Fruit fly (Drosophila melanogaster): ENCODE results near the gene CG2930.

CG2930 gene

dm6 chrX:3866104-3866503 lies 2.7 kb upstream of the CG2930 start:
- no peak for TF ChIP-seq CG34367 (tag; optimal IDR thresholded peaks at IDR 0.05)
- peak; percentile 2 for TF ChIP-seq CG8159 (tag; optimal IDR thresholded peaks at IDR 0.05)
- TF ChIP-seq CG17806 (tag; optimal IDR thresholded peaks at IDR 0.05): no peak
- peak; percentile 39 for TF ChIP-seq gl (tag; optimal IDR thresholded peaks at IDR 0.05)

dm6 chrX:3866844-3867457 lies 1.8 kb upstream of the CG2930 start:
- no peak for TF ChIP-seq rn (GFP tag; IDR thresholded peaks at IDR 0.05)
- TF ChIP-seq CG13204 (GFP tag; optimal IDR thresholded peaks at IDR 0.05): no peak
- no peak for TF ChIP-seq CG10348 (GFP tag; IDR thresholded peaks at IDR 0.05)
- TF ChIP-seq CG8301 (tag; optimal IDR thresholded peaks at IDR 0.05): peak; percentile 66
- peak; percentile 43 for TF ChIP-seq CG9948 (tag; optimal IDR thresholded peaks at IDR 0.05)
- TF ChIP-seq CG15710 (tag; optimal IDR thresholded peaks at IDR 0.05): peak; percentile 62
- peak; percentile 8 for TF ChIP-seq Pif1B (GFP tag; optimal IDR thresholded peaks at IDR 0.05)
- TF ChIP-seq Snoo (tag; optimal IDR thresholded peaks at IDR 0.05): no peak
- TF ChIP-seq EcR (GFP tag; optimal IDR thresholded peaks at IDR 0.05): no peak
- TF ChIP-seq CG34367 (tag; optimal IDR thresholded peaks at IDR 0.05): peak; percentile 55
- no peak for TF ChIP-seq fd96Ca (GFP tag; IDR thresholded peaks at IDR 0.05)
- TF ChIP-seq CG14655 (GFP tag; optimal IDR thresholded peaks at IDR 0.05): peak; percentile 68
- TF ChIP-seq CG8159 (tag; optimal IDR thresholded peaks at IDR 0.05): peak; percentile 76
- no peak for TF ChIP-seq Ets98B (GFP tag; IDR thresholded peaks at IDR 0.05)
- peak; percentile 45 for TF ChIP-seq Pif1A (GFP tag; optimal IDR thresholded peaks at IDR 0.05)
- no peak for TF ChIP-seq CG12605 (GFP tag; IDR thresholded peaks at IDR 0.05)
- TF ChIP-seq CG17806 (tag; optimal IDR thresholded peaks at IDR 0.05): peak; percentile 53
- no peak for TF ChIP-seq D1 (tag; optimal IDR thresholded peaks at IDR 0.05)

dm6 chrX:3867782-3868181 lies 991 bp upstream of the CG2930 start:
- TF ChIP-seq CG17806 (tag; optimal IDR thresholded peaks at IDR 0.05) (no peak), CG9948 (tag; optimal IDR thresholded peaks at IDR 0.05) (no peak), CG12605 (GFP tag; IDR thresholded peaks at IDR 0.05) (no peak), Pif1B (GFP tag; optimal IDR thresholded peaks at IDR 0.05) (no peak), CG34367 (tag; optimal IDR thresholded peaks at IDR 0.05) (no peak)

- TF ChIP-seq CG8301 (tag; optimal IDR thresholded peaks at IDR 0.05) (no peak), CG4496 (GFP tag; IDR thresholded peaks at IDR 0.05) (no peak), gl (tag; optimal IDR thresholded peaks at IDR 0.05) (no peak), fd96Ca (GFP tag; IDR thresholded peaks at IDR 0.05) (no peak), CG34367 (tag; optimal IDR thresholded peaks at IDR 0.05) (no peak), Pif1B (GFP tag; optimal IDR thresholded peaks at IDR 0.05) (no peak), CG17806 (tag; optimal IDR thresholded peaks at IDR 0.05) (no peak), CG9948 (tag; optimal IDR thresholded peaks at IDR 0.05) (no peak), Pif1A (GFP tag; optimal IDR thresholded peaks at IDR 0.05) (no peak), EcR (GFP tag; optimal IDR thresholded peaks at IDR 0.05) (no peak), CG15710 (tag; optimal IDR thresholded peaks at IDR 0.05) (no peak), CG10348 (GFP tag; IDR thresholded peaks at IDR 0.05) (no peak), rn (GFP tag; IDR thresholded peaks at IDR 0.05) (no peak), D1 (tag; optimal IDR thresholded peaks at IDR 0.05) (no peak), Ets98B (GFP tag; IDR thresholded peaks at IDR 0.05) (no peak), CG8159 (tag; optimal IDR thresholded peaks at IDR 0.05) (no peak), Snoo (tag; optimal IDR thresholded peaks at IDR 0.05) (no peak), CG14655 (GFP tag; optimal IDR thresholded peaks at IDR 0.05) (no peak)
Observed at dm6 chrX:3869092-3869491, 319 bp downstream of the CG2930 start.

- TF ChIP-seq CG17806 (tag; optimal IDR thresholded peaks at IDR 0.05): no peak
- no peak for TF ChIP-seq CG15710 (tag; optimal IDR thresholded peaks at IDR 0.05)
- no peak for TF ChIP-seq EcR (GFP tag; optimal IDR thresholded peaks at IDR 0.05)
- TF ChIP-seq D1 (tag; optimal IDR thresholded peaks at IDR 0.05): no peak
- TF ChIP-seq CG10348 (GFP tag; IDR thresholded peaks at IDR 0.05): no peak
- no peak for TF ChIP-seq Snoo (tag; optimal IDR thresholded peaks at IDR 0.05)
- TF ChIP-seq Ets98B (GFP tag; IDR thresholded peaks at IDR 0.05): no peak
- no peak for TF ChIP-seq CG12605 (GFP tag; IDR thresholded peaks at IDR 0.05)
- TF ChIP-seq fd96Ca (GFP tag; IDR thresholded peaks at IDR 0.05): no peak
- TF ChIP-seq CG14655 (GFP tag; optimal IDR thresholded peaks at IDR 0.05): no peak
- TF ChIP-seq CG8301 (tag; optimal IDR thresholded peaks at IDR 0.05): no peak
- TF ChIP-seq CG32121 (GFP tag; IDR thresholded peaks at IDR 0.05): no peak
- TF ChIP-seq CG13204 (GFP tag; optimal IDR thresholded peaks at IDR 0.05): no peak
- no peak for TF ChIP-seq Pif1A (GFP tag; optimal IDR thresholded peaks at IDR 0.05)
Observed at dm6 chrX:3870577-3870976, 1.8 kb downstream of the CG2930 start.

dm6 chrX:3871889-3872409 lies 3.2 kb downstream of the CG2930 start, which contains the start of gene yin:
Gene yin (minus strand): TSS chrX:3871939.
- TF ChIP-seq Ets98B (GFP tag; IDR thresholded peaks at IDR 0.05) (0 out of 2 replicates have a peak, but pooled peaks have one; percentile 13), CG15710 (tag; optimal IDR thresholded peaks at IDR 0.05) (no peak), fd96Ca (GFP tag; IDR thresholded peaks at IDR 0.05) (no peak), Pif1B (GFP tag; optimal IDR thresholded peaks at IDR 0.05) (no peak)

dm6 chrX:3874452-3874851 lies 5.7 kb downstream of the CG2930 start:
- TF ChIP-seq Snoo (tag; optimal IDR thresholded peaks at IDR 0.05): no peak
- TF ChIP-seq CG4496 (GFP tag; IDR thresholded peaks at IDR 0.05): no peak
- no peak for TF ChIP-seq CG9948 (tag; optimal IDR thresholded peaks at IDR 0.05)
- TF ChIP-seq Pif1B (GFP tag; optimal IDR thresholded peaks at IDR 0.05): no peak
- TF ChIP-seq CG32121 (GFP tag; IDR thresholded peaks at IDR 0.05): no peak
- TF ChIP-seq Ets98B (GFP tag; IDR thresholded peaks at IDR 0.05): no peak
- no peak for TF ChIP-seq CG14655 (GFP tag; optimal IDR thresholded peaks at IDR 0.05)

Measured in whole organism, pupa.